Worm (Caenorhabditis elegans) whole organism, L4 larva: ENCODE measurements around the gene C31H2.4.

Source experiments
- F44E2.7 ChIP-seq: fragments of 200-800 bp; sonication (Bioruptor generic); IDR thresholded peaks from 2 replicates; pipeline ENCODE4 v2.1.2; 2022; ENCODE audit warnings: missing genetic modification characterization, missing compliant biosample characterization
- T26A8.4 ChIP-seq: fragments of 200-800 bp; sonication (Bioruptor generic); IDR thresholded peaks from 2 replicates; pipeline ENCODE4 v1.3.6; 2022; ENCODE audit warnings: missing genetic modification characterization, missing compliant biosample characterization
- Y48G9A.11 ChIP-seq: fragments of 200-800 bp; sonication (Bioruptor generic); IDR thresholded peaks from 2 replicates; pipeline ENCODE4 v1.3.6; 2022; ENCODE audit warnings: missing genetic modification reagents, missing genetic modification characterization, missing compliant biosample characterization
- aha-1 ChIP-seq: fragments of 150-350 bp; peaks from one replicate; lab custom pipeline; 2014; ENCODE audit warnings: missing biosample characterization, missing genetic modification characterization
- ama-1 ChIP-seq: fragments of 150-350 bp; optimal IDR thresholded peaks from 2 replicates; lab custom pipeline; 2014; ENCODE audit warnings: inconsistent platforms, mixed read lengths
- attf-4 ChIP-seq: sonication (generic microtip); optimal IDR thresholded peaks from 3 replicates; lab custom pipeline; 2017; ENCODE audit warnings: missing biosample characterization, missing genetic modification characterization
- ceh-20 ChIP-seq: fragments of 200-800 bp; sonication (Bioruptor generic); IDR thresholded peaks from 2 replicates; pipeline ENCODE4 v1.3.6; 2022; ENCODE audit warnings: missing genetic modification reagents, missing genetic modification characterization, missing compliant biosample characterization
- ceh-82 ChIP-seq: sonication (generic microtip); optimal IDR thresholded peaks from 2 replicates; lab custom pipeline; 2017; ENCODE audit warnings: missing biosample characterization, missing genetic modification characterization
- ces-1 ChIP-seq: fragments of 150-350 bp; sonication (generic microtip); optimal IDR thresholded peaks from 4 replicates; lab custom pipeline; 2014; ENCODE audit warnings: missing biosample characterization, missing genetic modification reagents, missing genetic modification characterization
- cey-2 ChIP-seq: sonication (generic microtip); optimal IDR thresholded peaks from 3 replicates; lab custom pipeline; 2017; ENCODE audit warnings: missing genetic modification characterization, mild to moderate bottlenecking, missing compliant biosample characterization, antibody characterized with exemption, borderline replicate concordance; ENCODE audit not compliant: insufficient read depth
- daf-16 ChIP-seq, 3 experiments: sonication (generic microtip); optimal IDR thresholded peaks; 2 replicates each; lab custom pipeline; 2016 to 2017; ENCODE audit warnings: missing genetic modification characterization in 3 of 3, missing genetic modification reagents in 3 of 3, mild to moderate bottlenecking in 2 of 3, missing compliant biosample characterization in 2 of 3, missing biosample characterization in 1 of 3, moderate library complexity in 1 of 3
- daf-19 ChIP-seq: fragments of 200-800 bp; sonication (Bioruptor generic); conservative IDR thresholded peaks from 2 replicates; pipeline ENCODE4 v1.3.6; 2022; ENCODE audit warnings: missing genetic modification characterization, missing compliant biosample characterization
- daf-8 ChIP-seq: fragments of 200-800 bp; sonication (Bioruptor generic); IDR thresholded peaks from 2 replicates; pipeline ENCODE4 v1.3.6; 2022; ENCODE audit warnings: missing genetic modification characterization, missing compliant biosample characterization
- dmd-6 ChIP-seq: fragments of 200-800 bp; sonication (Bioruptor generic); IDR thresholded peaks from 2 replicates; pipeline ENCODE4 v1.3.6; 2022; ENCODE audit warnings: missing genetic modification reagents, missing genetic modification characterization, missing compliant biosample characterization
- dve-1 ChIP-seq: sonication (generic microtip); optimal IDR thresholded peaks from 2 replicates; lab custom pipeline; 2017; ENCODE audit warnings: antibody characterized with exemption, mild to moderate bottlenecking, missing genetic modification characterization, missing compliant biosample characterization; ENCODE audit not compliant: insufficient read depth
- egl-27 ChIP-seq: sonication (generic microtip); optimal IDR thresholded peaks from 3 replicates; lab custom pipeline; 2017; ENCODE audit warnings: missing biosample characterization, missing genetic modification reagents, missing genetic modification characterization
- egl-43 ChIP-seq: fragments of 200-800 bp; sonication (Bioruptor generic); IDR thresholded peaks from 2 replicates; pipeline ENCODE4 v1.3.6; 2022; ENCODE audit warnings: missing genetic modification reagents, missing genetic modification characterization, missing compliant biosample characterization
- fkh-10 ChIP-seq: fragments of 150-350 bp; optimal IDR thresholded peaks from 2 replicates; lab custom pipeline; 2014; ENCODE audit warnings: missing biosample characterization, missing genetic modification reagents, missing genetic modification characterization
- hlh-11 ChIP-seq: fragments of 200-800 bp; sonication (Bioruptor generic); optimal IDR thresholded peaks from 2 replicates; lab custom pipeline; 2018; ENCODE audit warnings: mild to moderate bottlenecking, missing genetic modification characterization, missing compliant biosample characterization
- hlh-30 ChIP-seq: sonication (generic microtip); optimal IDR thresholded peaks from 2 replicates; lab custom pipeline; 2017; ENCODE audit warnings: antibody characterized with exemption, mild to moderate bottlenecking, missing genetic modification characterization, missing compliant biosample characterization; ENCODE audit not compliant: insufficient read depth
- hmg-1.1 ChIP-seq: fragments of 200-800 bp; sonication (Bioruptor generic); IDR thresholded peaks from 2 replicates; pipeline ENCODE4 v1.3.6; 2022; ENCODE audit warnings: missing genetic modification reagents, missing genetic modification characterization, missing compliant biosample characterization
- jun-1 ChIP-seq: fragments of 150-350 bp; optimal IDR thresholded peaks from 2 replicates; lab custom pipeline; 2014; ENCODE audit warnings: missing biosample characterization, missing genetic modification reagents, missing genetic modification characterization
- lin-1 ChIP-seq: fragments of 200-800 bp; sonication (Bioruptor generic); IDR thresholded peaks from 2 replicates; pipeline ENCODE4 v1.3.6; 2022; ENCODE audit warnings: missing genetic modification reagents, missing genetic modification characterization, missing compliant biosample characterization
- lin-13 ChIP-seq: fragments of 150-350 bp; optimal IDR thresholded peaks from 2 replicates; lab custom pipeline; 2014; ENCODE audit warnings: missing biosample characterization, missing genetic modification reagents, missing genetic modification characterization
- lin-29 ChIP-seq: fragments of 200-800 bp; sonication (Bioruptor generic); IDR thresholded peaks from 2 replicates; pipeline ENCODE4 v1.3.6; 2022; ENCODE audit warnings: missing genetic modification reagents, missing genetic modification characterization, missing compliant biosample characterization
- lin-38 ChIP-seq: fragments of 200-800 bp; sonication (Bioruptor generic); IDR thresholded peaks from 2 replicates; pipeline ENCODE4 v1.3.6; 2022; ENCODE audit warnings: missing genetic modification reagents, missing genetic modification characterization, missing compliant biosample characterization
- lir-3 ChIP-seq: sonication (generic microtip); optimal IDR thresholded peaks from 2 replicates; lab custom pipeline; 2016; ENCODE audit warnings: mild to moderate bottlenecking, missing genetic modification characterization, missing compliant biosample characterization
- madf-5 ChIP-seq, 2 experiments: fragments of 200-800 bp; sonication (Bioruptor generic); IDR thresholded peaks; 2 replicates each; pipeline ENCODE4 v1.3.6; 2022; ENCODE audit warnings: missing compliant biosample characterization in 2 of 2, missing genetic modification characterization in 2 of 2
- mdl-1 ChIP-seq, 2 experiments: fragments of 150-350 bp in 1 of 2; sonication (generic microtip) in 1 of 2; optimal IDR thresholded peaks; 2 replicates each; lab custom pipeline; 2014 to 2017; ENCODE audit warnings: missing biosample characterization in 2 of 2, missing genetic modification characterization in 2 of 2
- mep-1 ChIP-seq: fragments of 150-350 bp; sonication (generic microtip); optimal IDR thresholded peaks from 3 replicates; lab custom pipeline; 2014; ENCODE audit warnings: missing biosample characterization, missing genetic modification characterization
- nhr-102 ChIP-seq: sonication (generic microtip); optimal IDR thresholded peaks from 2 replicates; lab custom pipeline; 2016; ENCODE audit warnings: mild to moderate bottlenecking, missing genetic modification characterization, moderate library complexity, missing compliant biosample characterization
- nhr-111 ChIP-seq: fragments of 200-800 bp; sonication (Bioruptor generic); optimal IDR thresholded peaks from 2 replicates; lab custom pipeline; 2018; ENCODE audit warnings: mild to moderate bottlenecking, missing genetic modification characterization, missing compliant biosample characterization
- nhr-41 ChIP-seq: fragments of 200-800 bp; sonication (Bioruptor generic); IDR thresholded peaks from 2 replicates; pipeline ENCODE4 v1.3.6; 2022; ENCODE audit warnings: missing genetic modification reagents, missing genetic modification characterization, missing compliant biosample characterization
- nhr-48 ChIP-seq: sonication (generic microtip); optimal IDR thresholded peaks from 2 replicates; lab custom pipeline; 2016; ENCODE audit warnings: mild to moderate bottlenecking, missing genetic modification characterization, missing compliant biosample characterization
- nhr-77 ChIP-seq: fragments of 150-350 bp; optimal IDR thresholded peaks from 2 replicates; lab custom pipeline; 2014; ENCODE audit warnings: missing biosample characterization, missing genetic modification characterization
- pqm-1 ChIP-seq: sonication (generic microtip); optimal IDR thresholded peaks from 2 replicates; lab custom pipeline; 2017; ENCODE audit warnings: missing biosample characterization, missing genetic modification characterization
- set-16 ChIP-seq: fragments of 200-800 bp; sonication (Bioruptor generic); IDR thresholded peaks from 2 replicates; pipeline ENCODE4 v1.3.6; 2022; ENCODE audit warnings: missing genetic modification reagents, missing genetic modification characterization, missing compliant biosample characterization
- snpc-1.2 ChIP-seq: fragments of 200-800 bp; sonication (Bioruptor generic); IDR thresholded peaks from 2 replicates; pipeline ENCODE4 v1.3.6; 2022; ENCODE audit warnings: missing genetic modification reagents, missing genetic modification characterization, missing compliant biosample characterization
- spr-1 ChIP-seq: sonication (generic microtip); optimal IDR thresholded peaks from 2 replicates; lab custom pipeline; 2016; ENCODE audit warnings: mild to moderate bottlenecking, missing genetic modification characterization, missing compliant biosample characterization
- tag-97 ChIP-seq: fragments of 200-800 bp; sonication (Bioruptor generic); IDR thresholded peaks from 2 replicates; pipeline ENCODE4 v1.3.6; 2022; ENCODE audit warnings: missing genetic modification characterization, missing compliant biosample characterization
- tra-1 ChIP-seq: fragments of 200-800 bp; sonication (Bioruptor generic); IDR thresholded peaks from 2 replicates; pipeline ENCODE4 v1.3.6; 2022; ENCODE audit warnings: missing genetic modification reagents, missing genetic modification characterization, missing compliant biosample characterization
- unc-130 ChIP-seq: sonication (generic microtip); optimal IDR thresholded peaks from 2 replicates; lab custom pipeline; 2016; ENCODE audit warnings: missing genetic modification reagents, missing genetic modification characterization, missing compliant biosample characterization
- unc-62 ChIP-seq, 3 experiments: fragments of 150-350 bp in 1 of 3; sonication (generic microtip); optimal IDR thresholded peaks in 2 of 3; peaks in 1 of 3; 1 replicate in 1 of 3; 2 replicates in 2 of 3; lab custom pipeline; 2014 to 2017; ENCODE audit warnings: missing biosample characterization in 3 of 3, missing genetic modification characterization in 3 of 3, missing genetic modification reagents in 3 of 3, missing genotype in 1 of 3
- zfp-2 ChIP-seq: sonication (generic microtip); optimal IDR thresholded peaks from 2 replicates; lab custom pipeline; 2016; ENCODE audit warnings: mild to moderate bottlenecking, missing genetic modification characterization, missing compliant biosample characterization
- zip-11 ChIP-seq: fragments of 200-800 bp; sonication (Bioruptor generic); IDR thresholded peaks from 2 replicates; pipeline ENCODE4 v1.3.6; 2022; ENCODE audit warnings: missing genetic modification characterization, missing compliant biosample characterization
- ztf-7 ChIP-seq: fragments of 150-350 bp; optimal IDR thresholded peaks from 2 replicates; lab custom pipeline; 2014; ENCODE audit warnings: missing biosample characterization, missing genetic modification characterization

The C31H2.4 gene

DNA sequence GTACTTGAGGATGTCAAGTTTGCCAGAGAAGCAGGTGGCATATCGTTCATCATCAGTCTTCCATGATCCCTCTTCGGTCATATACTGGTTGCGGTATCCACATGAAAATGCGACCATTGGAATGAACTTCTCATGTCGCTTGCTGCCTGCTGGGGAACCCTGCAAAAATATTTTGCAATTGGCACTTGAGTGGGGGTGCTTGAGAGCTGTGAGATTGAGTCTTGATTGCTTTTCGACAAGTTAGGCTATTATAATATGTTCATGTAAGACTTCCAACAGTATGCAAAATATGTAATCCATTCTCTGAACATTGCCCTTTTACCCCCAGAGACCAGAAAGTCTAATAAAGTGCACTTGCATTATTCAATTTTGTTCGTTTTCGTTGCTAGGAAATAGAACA lies 43.3 kb downstream of the C31H2.4 start:
- TF ChIP-seq madf-5 (GFP tag; IDR thresholded peaks at IDR 0.05; lab: Robert Waterston, UW) (no peak), lir-3 (tag; lab: Kevin White, UChicago) (no peak), ces-1 (GFP tag; lab: Kevin White, UChicago) (no peak), daf-8 (GFP tag; lab: Robert Waterston, UW) (no peak), nhr-111 (GFP tag; lab: Kevin White, UChicago) (no peak), fkh-10 (GFP tag; lab: Kevin White, UChicago) (no peak), spr-1 (tag; lab: Kevin White, UChicago) (no peak), daf-16 (GFP tag; optimal IDR thresholded peaks at IDR 0.05; lab: Kevin White, UChicago) (no peak), daf-16 (tag; optimal IDR thresholded peaks at IDR 0.05; lab: Kevin White, UChicago) (no peak), ztf-7 (tag; lab: Kevin White, UChicago) (no peak), tra-1 (GFP tag; lab: Robert Waterston, UW) (no peak), cey-2 (tag; lab: Kevin White, UChicago) (no peak), nhr-41 (no peak), ceh-82 (tag; lab: Kevin White, UChicago) (no peak), F44E2.7 (no peak), tag-97 (GFP tag; lab: Robert Waterston, UW) (no peak), Y48G9A.11 (GFP tag; lab: Robert Waterston, UW) (no peak), nhr-77 (tag; lab: Kevin White, UChicago) (no peak), hmg-1.1 (no peak), egl-27 (tag; lab: Kevin White, UChicago) (no peak)

ce11 chrX:5115511-5115910 lies 44.0 kb downstream of the C31H2.4 start:
- TF ChIP-seq lin-1 (no peak), nhr-48 (tag; lab: Kevin White, UChicago) (no peak), egl-43 (GFP tag; lab: Robert Waterston, UW) (no peak), daf-19 (GFP tag; lab: Robert Waterston, UW) (no peak), snpc-1.2 (GFP tag; lab: Robert Waterston, UW) (no peak), lin-29 (GFP tag; lab: Robert Waterston, UW) (no peak), mdl-1 (tag; optimal IDR thresholded peaks at IDR 0.05; lab: Kevin White, UChicago) (peak in 1 of 2 experiments; percentile 4), hlh-30 (tag; lab: Kevin White, UChicago) (peak; percentile 44), unc-62 (GFP tag; optimal IDR thresholded peaks at IDR 0.05 in 1 of 2; lab: Kevin White, UChicago) (peak in 1 of 2 experiments; percentile 90), unc-62 (tag; optimal IDR thresholded peaks at IDR 0.05; lab: Kevin White, UChicago) (no peak), lin-13 (no peak), hmg-1.1 (0 out of 2 replicates have a peak, but pooled peaks have one; percentile 16)

ce11 chrX:5111894-5112293 lies 47.6 kb downstream of the C31H2.4 start:
- TF ChIP-seq unc-62 (GFP tag; optimal IDR thresholded peaks at IDR 0.05 in 1 of 2; lab: Kevin White, UChicago) (peak in 1 of 2 experiments; percentile 95), unc-62 (tag; optimal IDR thresholded peaks at IDR 0.05; lab: Kevin White, UChicago) (no peak), unc-130 (GFP tag; lab: Kevin White, UChicago) (no peak), ama-1 (lab: Kevin White, UChicago) (no peak), T26A8.4 (GFP tag; lab: Robert Waterston, UW) (no peak), mep-1 (tag; lab: Kevin White, UChicago) (peak; percentile 8), aha-1 (tag; lab: Kevin White, UChicago) (peak; percentile 46), nhr-102 (tag; lab: Kevin White, UChicago) (no peak)

DNA sequence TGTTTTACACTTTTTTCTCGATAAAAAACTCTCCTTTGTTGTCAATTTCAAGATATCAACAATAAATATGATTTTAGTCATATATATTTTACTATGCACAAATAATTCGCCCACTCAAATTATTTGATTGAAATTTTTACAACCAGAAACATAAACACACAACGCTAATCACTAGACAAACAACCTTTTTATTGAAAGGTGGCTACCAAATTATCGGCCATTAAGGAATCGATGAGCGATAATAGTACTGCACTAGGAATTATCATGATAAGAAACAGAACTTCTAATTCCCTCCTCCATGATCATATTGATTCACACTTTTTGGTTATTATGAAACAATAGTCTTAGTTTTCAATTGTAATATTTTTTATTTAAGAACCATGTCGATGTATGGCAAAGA lies 50.3 kb downstream of the C31H2.4 start, which contains the start of gene C42D8.1:
C42D8.1 (plus strand) TSS at position 377 of the 400 bp plus-strand sequence.
- TF ChIP-seq snpc-1.2 (GFP tag; lab: Robert Waterston, UW) (no peak), attf-4 (tag; lab: Kevin White, UChicago) (no peak), dve-1 (tag; lab: Kevin White, UChicago) (peak; percentile 73), pqm-1 (tag; lab: Kevin White, UChicago) (peak; percentile 96), lin-38 (GFP tag; lab: Robert Waterston, UW) (no peak), mdl-1 (tag; optimal IDR thresholded peaks at IDR 0.05; lab: Kevin White, UChicago) (no peak), jun-1 (no peak), hlh-11 (tag; lab: Kevin White, UChicago) (peak; percentile 53), ceh-20 (GFP tag; lab: Robert Waterston, UW) (no peak), nhr-102 (tag; lab: Kevin White, UChicago) (no peak), zip-11 (GFP tag; lab: Robert Waterston, UW) (no peak), dmd-6 (GFP tag; lab: Robert Waterston, UW) (0 out of 2 replicates have a peak, but pooled peaks have one; percentile 25), set-16 (GFP tag; lab: Robert Waterston, UW) (no peak), daf-19 (GFP tag; lab: Robert Waterston, UW) (no peak), zfp-2 (tag; lab: Kevin White, UChicago) (no peak)
